Worm (Caenorhabditis elegans) whole organism, mixed stage, embryonic: ENCODE results near the gene C24A3.2.

ENCODE experiments used
- M03D4.4 ChIP-seq: sonication (generic microtip); optimal IDR thresholded peaks from 2 replicates; lab custom pipeline; 2017; ENCODE audit warnings: mild to moderate bottlenecking, missing genetic modification characterization, missing compliant biosample characterization
- bed-3 ChIP-seq: fragments of 200-800 bp; sonication (Bioruptor generic); optimal IDR thresholded peaks from 3 replicates; lab custom pipeline; 2018; ENCODE audit warnings: mild to moderate bottlenecking, missing genetic modification characterization, moderate library complexity, missing compliant biosample characterization
- ceh-39 ChIP-seq: fragments of 150-350 bp; optimal IDR thresholded peaks from 2 replicates; lab custom pipeline; 2014; ENCODE audit warnings: missing biosample characterization, missing genetic modification characterization
- ceh-83 ChIP-seq: fragments of 200-800 bp; sonication (Bioruptor generic); optimal IDR thresholded peaks from 2 replicates; lab custom pipeline; 2018; ENCODE audit warnings: mild to moderate bottlenecking, missing genetic modification characterization, missing compliant biosample characterization
- ces-1 ChIP-seq: fragments of 150-350 bp; optimal IDR thresholded peaks from 2 replicates; lab custom pipeline; 2014; ENCODE audit warnings: missing biosample characterization, missing genetic modification reagents, missing genetic modification characterization
- cnd-1 ChIP-seq: fragments of 200-800 bp; sonication (Bioruptor generic); optimal IDR thresholded peaks from 2 replicates; lab custom pipeline; 2018; ENCODE audit warnings: mild to moderate bottlenecking, missing genetic modification characterization, missing compliant biosample characterization
- drap-1 ChIP-seq: fragments of 200-800 bp; sonication (Bioruptor generic); optimal IDR thresholded peaks from 3 replicates; lab custom pipeline; 2018; ENCODE audit warnings: mild to moderate bottlenecking, missing genetic modification characterization, missing compliant biosample characterization
- elt-1 ChIP-seq: sonication (generic microtip); optimal IDR thresholded peaks from 2 replicates; lab custom pipeline; 2017; ENCODE audit warnings: missing genetic modification characterization, mild to moderate bottlenecking, missing compliant biosample characterization, antibody characterized with exemption, moderate library complexity, borderline replicate concordance; ENCODE audit not compliant: insufficient read depth
- elt-3 ChIP-seq: fragments of 150-350 bp; optimal IDR thresholded peaks from 2 replicates; lab custom pipeline; 2014; ENCODE audit warnings: missing biosample characterization, missing genetic modification characterization
- flh-1 ChIP-seq: fragments of 200-800 bp; sonication (Bioruptor generic); optimal IDR thresholded peaks from 2 replicates; lab custom pipeline; 2018; ENCODE audit warnings: mild to moderate bottlenecking, missing genetic modification characterization, moderate library complexity, missing compliant biosample characterization
- ham-2 ChIP-seq: fragments of 200-800 bp; sonication (Bioruptor generic); optimal IDR thresholded peaks from 2 replicates; lab custom pipeline; 2018; ENCODE audit warnings: mild to moderate bottlenecking, missing genetic modification characterization, missing compliant biosample characterization
- hlh-1 ChIP-seq: fragments of 150-350 bp; optimal IDR thresholded peaks from 2 replicates; lab custom pipeline; 2014; ENCODE audit warnings: missing biosample characterization, missing genetic modification reagents, missing genetic modification characterization
- lin-13 ChIP-seq: fragments of 150-350 bp; optimal IDR thresholded peaks from 2 replicates; lab custom pipeline; 2014; ENCODE audit warnings: missing biosample characterization, missing genetic modification characterization
- lin-32 ChIP-seq: fragments of 200-800 bp; sonication (Bioruptor generic); optimal IDR thresholded peaks from 2 replicates; lab custom pipeline; 2018; ENCODE audit warnings: mild to moderate bottlenecking, missing genetic modification characterization, missing compliant biosample characterization
- lsy-2 ChIP-seq: fragments of 150-350 bp; optimal IDR thresholded peaks from 2 replicates; lab custom pipeline; 2014; ENCODE audit warnings: missing biosample characterization, missing genetic modification characterization
- mab-5 ChIP-seq: fragments of 150-350 bp; optimal IDR thresholded peaks from 2 replicates; lab custom pipeline; 2014; ENCODE audit warnings: missing biosample characterization, missing genetic modification characterization
- nhr-12 ChIP-seq: fragments of 150-350 bp; optimal IDR thresholded peaks from 2 replicates; lab custom pipeline; 2014; ENCODE audit warnings: missing biosample characterization, missing genetic modification characterization
- nhr-2 ChIP-seq: fragments of 150-350 bp; optimal IDR thresholded peaks from 2 replicates; lab custom pipeline; 2014; ENCODE audit warnings: missing biosample characterization, missing genetic modification characterization
- nhr-237 ChIP-seq: fragments of 150-350 bp; optimal IDR thresholded peaks from 2 replicates; lab custom pipeline; 2014; ENCODE audit warnings: missing biosample characterization, missing genetic modification characterization
- nhr-28 ChIP-seq: fragments of 150-350 bp; optimal IDR thresholded peaks from 2 replicates; lab custom pipeline; 2014; ENCODE audit warnings: missing biosample characterization, missing genetic modification characterization
- pha-4 ChIP-seq: fragments of 150-350 bp; optimal IDR thresholded peaks from 2 replicates; lab custom pipeline; 2018; ENCODE audit warnings: missing biosample characterization, missing genetic modification reagents, missing genetic modification characterization
- sem-2 ChIP-seq: fragments of 200-800 bp; sonication (Bioruptor generic); optimal IDR thresholded peaks from 2 replicates; lab custom pipeline; 2018; ENCODE audit warnings: mild to moderate bottlenecking, missing genetic modification characterization, missing compliant biosample characterization
- sptf-1 ChIP-seq: sonication (generic microtip); optimal IDR thresholded peaks from 2 replicates; lab custom pipeline; 2017; ENCODE audit warnings: mild to moderate bottlenecking, missing genetic modification characterization, moderate library complexity, missing compliant biosample characterization
- tbx-8 ChIP-seq: fragments of 200-800 bp; sonication (Bioruptor generic); optimal IDR thresholded peaks from 2 replicates; lab custom pipeline; 2018; ENCODE audit warnings: mild to moderate bottlenecking, missing genetic modification characterization, moderate library complexity, missing compliant biosample characterization
- unc-120 ChIP-seq: sonication (generic microtip); optimal IDR thresholded peaks from 2 replicates; lab custom pipeline; 2017; ENCODE audit warnings: missing genetic modification characterization, missing compliant biosample characterization; ENCODE audit not compliant: poor library complexity, severe bottlenecking
- unc-39 ChIP-seq: fragments of 150-350 bp; optimal IDR thresholded peaks from 2 replicates; lab custom pipeline; 2014; ENCODE audit warnings: missing biosample characterization, missing genetic modification characterization
- zip-8 ChIP-seq: fragments of 150-350 bp; optimal IDR thresholded peaks from 2 replicates; lab custom pipeline; 2014; ENCODE audit warnings: missing biosample characterization, missing genetic modification characterization
- ztf-11 ChIP-seq: fragments of 150-350 bp; optimal IDR thresholded peaks from 2 replicates; lab custom pipeline; 2014; ENCODE audit warnings: missing biosample characterization, missing genetic modification characterization

The C24A3.2 gene

DNA sequence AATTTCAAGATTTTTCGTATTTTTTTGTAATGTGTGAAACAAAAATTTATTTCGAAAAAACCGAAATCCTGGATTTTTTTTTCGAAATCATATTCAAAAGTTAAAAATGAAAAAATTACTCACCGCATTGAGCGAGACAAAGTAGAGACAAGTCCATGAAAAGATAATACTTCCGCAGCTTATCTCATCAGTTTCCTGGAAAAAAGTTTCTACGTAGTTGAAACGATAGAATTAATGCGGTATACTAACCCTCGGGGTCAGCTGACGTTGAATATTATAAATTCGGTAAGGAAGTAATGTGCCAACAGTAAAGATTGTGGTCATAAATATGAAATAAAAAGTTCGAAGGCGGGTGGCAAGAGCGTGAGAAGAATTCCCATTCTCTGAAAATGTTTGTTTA, 39.3 kb upstream of the C24A3.2 start:
- TF ChIP-seq nhr-12 (tag; lab: Kevin White, UChicago) (no peak), pha-4 (tag; lab: Kevin White, UChicago) (no peak), sptf-1 (tag; lab: Kevin White, UChicago) (no peak), mab-5 (tag; lab: Kevin White, UChicago) (no peak), elt-1 (tag; lab: Kevin White, UChicago) (no peak), lin-13 (tag; lab: Kevin White, UChicago) (no peak), nhr-237 (tag; lab: Kevin White, UChicago) (no peak), flh-1 (no peak), ceh-83 (GFP tag; lab: Kevin White, UChicago) (no peak), lsy-2 (tag; lab: Kevin White, UChicago) (no peak), ceh-39 (tag; lab: Kevin White, UChicago) (no peak), ztf-11 (tag; lab: Kevin White, UChicago) (no peak), unc-120 (tag; lab: Kevin White, UChicago) (no peak), ham-2 (GFP tag; lab: Kevin White, UChicago) (no peak), drap-1 (GFP tag; lab: Kevin White, UChicago) (no peak), tbx-8 (no peak), elt-3 (tag; lab: Kevin White, UChicago) (no peak), hlh-1 (no peak), unc-39 (tag; lab: Kevin White, UChicago) (no peak)

DNA sequence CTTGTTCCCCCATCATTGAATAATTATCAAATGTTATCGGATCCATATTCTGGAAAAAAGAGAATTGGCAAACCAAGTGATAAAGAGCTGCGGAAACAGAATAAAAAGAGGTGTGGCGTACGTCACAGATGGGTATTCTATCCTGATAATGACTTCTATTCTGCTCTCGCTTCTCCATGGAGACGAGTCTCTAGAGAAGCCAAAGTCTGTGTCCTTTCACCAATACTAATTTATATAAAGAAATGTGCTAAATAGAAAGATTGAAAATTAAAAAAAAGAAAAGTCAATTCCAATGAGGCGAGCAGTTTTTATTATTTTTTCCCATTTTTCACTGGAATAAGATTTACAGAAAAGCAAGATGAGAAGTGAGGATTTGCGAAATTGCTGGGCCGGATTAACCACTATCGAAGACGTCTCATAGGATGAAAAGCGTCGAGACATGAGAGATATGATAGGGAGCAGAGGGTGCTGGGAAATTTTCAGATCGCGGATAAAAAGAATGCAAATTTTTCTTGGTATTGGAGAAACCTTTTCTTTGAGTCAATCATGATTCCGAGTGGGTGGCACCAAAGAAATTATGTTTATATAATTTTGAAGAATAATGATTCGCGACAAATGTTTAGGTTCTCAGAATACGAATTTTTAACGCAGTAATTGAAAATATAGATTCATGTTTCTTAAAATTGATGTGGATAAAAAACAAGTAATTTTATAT, 36.0 kb upstream of the C24A3.2 start, which contains the start of gene aexr-3:
Gene aexr-3 (minus strand): TSS at position 51 of the 715 bp plus-strand sequence.
- TF ChIP-seq cnd-1 (tag; lab: Kevin White, UChicago) (no peak), lsy-2 (tag; lab: Kevin White, UChicago) (no peak), lin-13 (tag; lab: Kevin White, UChicago) (no peak), nhr-28 (tag; lab: Kevin White, UChicago) (no peak), lin-32 (GFP tag; lab: Kevin White, UChicago) (no peak), ham-2 (GFP tag; lab: Kevin White, UChicago) (no peak), nhr-12 (tag; lab: Kevin White, UChicago) (no peak)

DNA sequence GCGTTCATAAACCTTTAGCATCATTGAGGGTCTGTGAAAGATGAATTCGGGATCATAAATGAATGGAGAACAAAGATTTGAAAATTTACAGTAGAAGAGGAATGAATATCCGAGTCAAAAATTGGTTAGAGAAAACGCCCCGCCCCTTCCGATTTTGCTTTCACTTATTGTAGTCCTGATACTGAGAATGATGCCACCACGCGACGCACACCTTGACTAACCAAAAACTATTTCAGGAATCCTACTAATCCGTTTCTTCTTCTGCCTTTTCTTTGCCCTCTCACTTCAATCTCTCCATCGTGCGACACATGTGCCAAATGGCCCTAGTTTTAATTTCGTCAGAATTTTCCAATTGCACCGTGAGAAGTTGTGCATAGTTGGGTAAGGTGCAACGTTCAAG, 33.8 kb upstream of the C24A3.2 start:
- no peak for TF ChIP-seq ces-1
- no peak for TF ChIP-seq nhr-2 (tag; lab: Kevin White, UChicago)

DNA sequence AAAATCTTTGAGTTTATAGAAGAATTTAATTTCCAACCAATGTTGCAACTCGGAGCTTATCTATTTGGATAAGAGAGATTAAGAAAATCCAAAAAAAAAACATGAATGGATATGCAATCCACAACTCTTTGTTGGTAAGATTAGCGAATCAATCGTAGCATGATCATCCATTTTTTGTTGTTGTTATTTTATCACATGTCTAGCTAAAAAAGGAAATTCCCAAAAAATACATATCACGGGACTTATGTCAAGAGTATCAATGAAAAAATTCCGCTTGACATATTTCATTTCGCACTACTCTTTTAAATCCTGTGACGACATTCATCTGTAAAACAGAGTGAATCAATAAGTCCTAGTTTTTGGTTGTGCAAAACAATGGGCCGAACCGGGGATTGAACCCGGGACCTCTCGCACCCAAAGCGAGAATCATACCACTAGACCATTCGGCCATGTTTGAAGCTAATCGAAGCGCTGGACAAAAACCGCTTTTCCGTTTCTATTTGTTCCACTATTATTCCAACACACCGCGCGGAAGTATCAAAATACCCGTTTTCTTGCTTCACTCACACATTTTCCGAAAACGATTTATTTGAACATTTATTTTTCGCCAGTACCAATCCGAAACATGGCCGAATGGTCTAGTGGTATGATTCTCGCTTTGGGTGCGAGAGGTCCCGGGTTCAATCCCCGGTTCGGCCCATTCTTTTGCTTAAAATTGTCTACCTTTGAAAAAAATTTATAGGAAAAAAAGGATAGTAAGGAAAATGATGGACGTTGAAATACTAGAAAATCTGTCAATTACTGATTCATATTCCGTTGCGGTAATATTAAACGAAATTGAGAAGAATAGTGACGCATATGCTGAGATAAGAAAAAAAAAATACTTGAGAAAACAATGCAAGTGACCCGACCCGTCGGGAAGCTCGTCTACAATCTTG, 27.9 kb upstream of the C24A3.2 start:
- TF ChIP-seq sptf-1 (tag; lab: Kevin White, UChicago) (peak; percentile 23), zip-8 (tag; lab: Kevin White, UChicago) (no peak), bed-3 (GFP tag; lab: Kevin White, UChicago) (peak; percentile 27), pha-4 (tag; lab: Kevin White, UChicago) (no peak), M03D4.4 (tag; lab: Kevin White, UChicago) (peak; percentile 19)
- TF ChIP-seq, all 35 proteins: peak for 3

- TF ChIP-seq ces-1 (no peak), ceh-83 (GFP tag; lab: Kevin White, UChicago) (peak; percentile 77), lin-13 (tag; lab: Kevin White, UChicago) (no peak), lin-32 (GFP tag; lab: Kevin White, UChicago) (peak; percentile 12), sem-2 (GFP tag; lab: Kevin White, UChicago) (peak; percentile 52), cnd-1 (tag; lab: Kevin White, UChicago) (no peak), M03D4.4 (tag; lab: Kevin White, UChicago) (peak; percentile 58), bed-3 (GFP tag; lab: Kevin White, UChicago) (peak; percentile 33), tbx-8 (no peak), drap-1 (GFP tag; lab: Kevin White, UChicago) (no peak), nhr-28 (tag; lab: Kevin White, UChicago) (no peak)
- TF ChIP-seq, all 35 proteins: peak for 5
Measured at ce11 chrX:8971461-8971860, 25.8 kb upstream of the C24A3.2 start.
